Fruit fly (Drosophila melanogaster) whole organism, embryonic: ENCODE results near the gene IRSp53.

ENCODE experiments used
- Atf3 ChIP-seq: fragments of 200-800 bp; sonication (Bioruptor generic); optimal IDR thresholded peaks from 3 replicates; lab custom pipeline; 2016; ENCODE audit warnings: missing biosample characterization, missing genetic modification characterization
- B-H1 ChIP-seq: fragments of 200-800 bp; sonication (Bioruptor generic); IDR thresholded peaks from 3 replicates; pipeline ENCODE4 v1.3.6; 2022; ENCODE audit warnings: missing biosample characterization, missing genetic modification characterization
- BEAF-32 ChIP-seq: fragments of 200-800 bp; sonication (Bioruptor generic); optimal IDR thresholded peaks from 3 replicates; lab custom pipeline; 2017; ENCODE audit warnings: missing biosample characterization, missing genetic modification characterization, mild to moderate bottlenecking, moderate library complexity, missing genetic modification reagents
- CG10543 ChIP-seq: fragments of 200-800 bp; sonication (Bioruptor generic); optimal IDR thresholded peaks from 3 replicates; lab custom pipeline; 2017; ENCODE audit warnings: missing biosample characterization, mild to moderate bottlenecking, missing genetic modification characterization, moderate library complexity
- CG11456 ChIP-seq: fragments of 200-800 bp; sonication (Bioruptor generic); IDR thresholded peaks from 3 replicates; pipeline ENCODE4 v1.3.6; 2022; ENCODE audit warnings: missing biosample characterization, missing genetic modification characterization
- CG11504 ChIP-seq: fragments of 200-800 bp; sonication (Bioruptor generic); optimal IDR thresholded peaks from 3 replicates; lab custom pipeline; 2019; ENCODE audit warnings: missing biosample characterization, mild to moderate bottlenecking, missing genetic modification characterization, moderate library complexity
- CG11560 ChIP-seq: fragments of 200-800 bp; sonication (Bioruptor generic); IDR thresholded peaks from 3 replicates; pipeline ENCODE4 v1.3.6; 2022; ENCODE audit warnings: missing biosample characterization, missing genetic modification characterization
- CG12744 ChIP-seq: fragments of 200-800 bp; sonication (Bioruptor generic); optimal IDR thresholded peaks from 2 replicates; lab custom pipeline; 2016; ENCODE audit warnings: missing biosample characterization, missing genetic modification characterization
- CG13296 ChIP-seq: fragments of 200-800 bp; sonication (Bioruptor generic); optimal IDR thresholded peaks from 3 replicates; lab custom pipeline; 2018; ENCODE audit warnings: missing biosample characterization, mild to moderate bottlenecking, missing genetic modification characterization
- CG13424 ChIP-seq: fragments of 200-800 bp; sonication (Bioruptor generic); optimal IDR thresholded peaks from 2 replicates; lab custom pipeline; 2019; ENCODE audit warnings: missing biosample characterization, mild to moderate bottlenecking, missing genetic modification characterization, moderate library complexity
- CG13775 ChIP-seq: fragments of 200-800 bp; sonication (Bioruptor generic); optimal IDR thresholded peaks from 3 replicates; lab custom pipeline; 2017; ENCODE audit warnings: missing biosample characterization, mild to moderate bottlenecking, missing genetic modification characterization
- CG14965 ChIP-seq: fragments of 200-800 bp; sonication (Bioruptor generic); optimal IDR thresholded peaks from 2 replicates; lab custom pipeline; 2016; ENCODE audit warnings: missing biosample characterization, missing genetic modification characterization, borderline replicate concordance
- CG15514 ChIP-seq: fragments of 200-800 bp; sonication (Bioruptor generic); optimal IDR thresholded peaks from 3 replicates; lab custom pipeline; 2017; ENCODE audit warnings: missing biosample characterization, missing genetic modification characterization, mild to moderate bottlenecking, moderate library complexity, missing genetic modification reagents
- CG17328 ChIP-seq: fragments of 200-800 bp; sonication (Bioruptor generic); IDR thresholded peaks from 2 replicates; pipeline ENCODE4 v1.3.6; 2022; ENCODE audit warnings: missing biosample characterization, missing genetic modification characterization
- CG2678 ChIP-seq: fragments of 200-800 bp; sonication (Bioruptor generic); optimal IDR thresholded peaks from 3 replicates; lab custom pipeline; 2019; ENCODE audit warnings: missing biosample characterization, mild to moderate bottlenecking, missing genetic modification characterization, moderate library complexity
- CG3163 ChIP-seq: fragments of 200-800 bp; sonication (Bioruptor generic); optimal IDR thresholded peaks from 3 replicates; lab custom pipeline; 2016; ENCODE audit warnings: missing biosample characterization, missing genetic modification characterization
- CG3407 ChIP-seq: fragments of 200-800 bp; sonication (Bioruptor generic); optimal IDR thresholded peaks from 2 replicates; lab custom pipeline; 2018; ENCODE audit warnings: missing biosample characterization, mild to moderate bottlenecking, missing genetic modification characterization
- CG34376 ChIP-seq: fragments of 200-800 bp; sonication (Bioruptor generic); optimal IDR thresholded peaks from 2 replicates; lab custom pipeline; 2018; ENCODE audit warnings: missing biosample characterization, mild to moderate bottlenecking, missing genetic modification characterization
- CG6765 ChIP-seq: fragments of 200-800 bp; sonication (Bioruptor generic); optimal IDR thresholded peaks from 3 replicates; lab custom pipeline; 2017; ENCODE audit warnings: missing biosample characterization, mild to moderate bottlenecking, missing genetic modification characterization
- CG6854 ChIP-seq: fragments of 200-800 bp; sonication (Bioruptor generic); optimal IDR thresholded peaks from 3 replicates; lab custom pipeline; 2017; ENCODE audit warnings: missing biosample characterization, mild to moderate bottlenecking, missing genetic modification characterization
- CG7987 ChIP-seq: fragments of 200-800 bp; sonication (Bioruptor generic); optimal IDR thresholded peaks from 2 replicates; lab custom pipeline; 2018; ENCODE audit warnings: missing biosample characterization, mild to moderate bottlenecking, missing genetic modification characterization, moderate library complexity
- CG8944 ChIP-seq: fragments of 200-800 bp; sonication (Bioruptor generic); optimal IDR thresholded peaks from 3 replicates; lab custom pipeline; 2016; ENCODE audit warnings: missing biosample characterization, missing genetic modification characterization
- CG9437 ChIP-seq: fragments of 200-800 bp; sonication (Bioruptor generic); optimal IDR thresholded peaks from 2 replicates; lab custom pipeline; 2018; ENCODE audit warnings: missing biosample characterization, mild to moderate bottlenecking, missing genetic modification characterization
- CG9876 ChIP-seq: fragments of 200-800 bp; sonication (Bioruptor generic); optimal IDR thresholded peaks from 2 replicates; lab custom pipeline; 2016; ENCODE audit warnings: missing biosample characterization, missing genetic modification characterization
- CHES-1-like ChIP-seq: fragments of 200-800 bp; sonication (Bioruptor generic); optimal IDR thresholded peaks from 2 replicates; lab custom pipeline; 2016; ENCODE audit warnings: missing biosample characterization, missing genetic modification characterization
- Camta ChIP-seq: fragments of 200-800 bp; sonication (Bioruptor generic); optimal IDR thresholded peaks from 2 replicates; lab custom pipeline; 2016; ENCODE audit warnings: missing biosample characterization, missing genetic modification characterization
- CoRest ChIP-seq: fragments of 200-800 bp; sonication (Bioruptor generic); optimal IDR thresholded peaks from 3 replicates; lab custom pipeline; 2018; ENCODE audit warnings: missing biosample characterization, mild to moderate bottlenecking, missing genetic modification characterization, moderate library complexity
- Drgx ChIP-seq: fragments of 200-800 bp; sonication (Bioruptor generic); IDR thresholded peaks from 2 replicates; pipeline ENCODE4 v1.3.6; 2022; ENCODE audit warnings: missing biosample characterization, missing genetic modification characterization
- Hand ChIP-seq: fragments of 200-800 bp; sonication (Bioruptor generic); optimal IDR thresholded peaks from 2 replicates; lab custom pipeline; 2017; ENCODE audit warnings: mild to moderate bottlenecking, missing biosample characterization, missing genetic modification reagents, missing genetic modification characterization
- Hr78 ChIP-seq, 2 experiments: fragments of 200-800 bp in 1 of 2; fragments of >200 bp in 1 of 2; sonication (Bioruptor generic) in 1 of 2; optimal IDR thresholded peaks; 2 replicates each; lab custom pipeline; 2017 to 2019; ENCODE audit warnings: missing biosample characterization in 2 of 2, missing genetic modification characterization in 2 of 2, mild to moderate bottlenecking in 1 of 2, moderate library complexity in 1 of 2
- Myb ChIP-seq: fragments of 200-800 bp; sonication (Bioruptor generic); optimal IDR thresholded peaks from 2 replicates; lab custom pipeline; 2016; ENCODE audit warnings: missing biosample characterization, missing genetic modification characterization
- Nf-YA ChIP-seq: fragments of 200-800 bp; sonication (Bioruptor generic); IDR thresholded peaks from 2 replicates; pipeline ENCODE4 v1.3.6; 2022; ENCODE audit warnings: missing biosample characterization, missing genetic modification characterization
- Taf1 ChIP-seq: fragments of 200-800 bp; sonication (Bioruptor generic); IDR thresholded peaks from 2 replicates; pipeline ENCODE4 v1.3.6; 2022; ENCODE audit warnings: missing biosample characterization, missing genetic modification characterization
- YL-1 ChIP-seq: fragments of 200-800 bp; sonication (Bioruptor generic); optimal IDR thresholded peaks from 3 replicates; lab custom pipeline; 2017; ENCODE audit warnings: missing biosample characterization, mild to moderate bottlenecking, missing genetic modification characterization
- fd3F ChIP-seq: fragments of 200-800 bp; sonication (Bioruptor generic); optimal IDR thresholded peaks from 2 replicates; lab custom pipeline; 2018; ENCODE audit warnings: missing biosample characterization, mild to moderate bottlenecking, missing genetic modification characterization, moderate library complexity
- fd64A ChIP-seq: fragments of 200-800 bp; sonication (Bioruptor generic); optimal IDR thresholded peaks from 3 replicates; lab custom pipeline; 2018; ENCODE audit warnings: missing biosample characterization, mild to moderate bottlenecking, missing genetic modification characterization
- fu2 ChIP-seq: fragments of 200-800 bp; sonication (Bioruptor generic); optimal IDR thresholded peaks from 2 replicates; lab custom pipeline; 2016; ENCODE audit warnings: missing biosample characterization, missing genetic modification characterization
- gcm2 ChIP-seq: fragments of 200-800 bp; sonication (Bioruptor generic); optimal IDR thresholded peaks from 2 replicates; lab custom pipeline; 2016; ENCODE audit warnings: missing biosample characterization, missing genetic modification characterization
- gro ChIP-seq: fragments of 200-800 bp; sonication (Bioruptor generic); optimal IDR thresholded peaks from 2 replicates; lab custom pipeline; 2016; ENCODE audit warnings: missing biosample characterization, missing genetic modification characterization
- mam ChIP-seq: fragments of 200-800 bp; sonication (Bioruptor generic); optimal IDR thresholded peaks from 3 replicates; lab custom pipeline; 2016; ENCODE audit warnings: missing biosample characterization, missing genetic modification characterization
- repo ChIP-seq: fragments of 200-800 bp; sonication (Bioruptor generic); optimal IDR thresholded peaks from 2 replicates; lab custom pipeline; 2016; ENCODE audit warnings: missing biosample characterization, missing genetic modification characterization
- shn ChIP-seq: fragments of 200-800 bp; sonication (Bioruptor generic); optimal IDR thresholded peaks from 3 replicates; lab custom pipeline; 2016; ENCODE audit warnings: missing biosample characterization, missing genetic modification characterization
- slou ChIP-seq: fragments of 200-800 bp; sonication (Bioruptor generic); optimal IDR thresholded peaks from 3 replicates; lab custom pipeline; 2016; ENCODE audit warnings: missing biosample characterization, missing genetic modification characterization
- stc ChIP-seq: fragments of 200-800 bp; sonication (Bioruptor generic); IDR thresholded peaks from 2 replicates; pipeline ENCODE4 v1.3.6; 2022; ENCODE audit warnings: missing biosample characterization, missing genetic modification characterization
- vfl ChIP-seq: fragments of 200-800 bp; sonication (Bioruptor generic); optimal IDR thresholded peaks from 2 replicates; lab custom pipeline; 2016; ENCODE audit warnings: missing biosample characterization, missing genetic modification characterization
- zf30C ChIP-seq: fragments of 200-800 bp; sonication (Bioruptor generic); optimal IDR thresholded peaks from 3 replicates; lab custom pipeline; 2018; ENCODE audit warnings: missing biosample characterization, mild to moderate bottlenecking, missing genetic modification characterization
- zfh1 ChIP-seq: fragments of 200-800 bp; sonication (Bioruptor generic); IDR thresholded peaks from 3 replicates; pipeline ENCODE4 v1.3.6; 2022; ENCODE audit warnings: missing biosample characterization, missing genetic modification characterization
- zfh2 ChIP-seq: fragments of 200-800 bp; sonication (Bioruptor generic); optimal IDR thresholded peaks from 2 replicates; lab custom pipeline; 2016; ENCODE audit warnings: missing biosample characterization, missing genetic modification characterization

The IRSp53 gene

DNA sequence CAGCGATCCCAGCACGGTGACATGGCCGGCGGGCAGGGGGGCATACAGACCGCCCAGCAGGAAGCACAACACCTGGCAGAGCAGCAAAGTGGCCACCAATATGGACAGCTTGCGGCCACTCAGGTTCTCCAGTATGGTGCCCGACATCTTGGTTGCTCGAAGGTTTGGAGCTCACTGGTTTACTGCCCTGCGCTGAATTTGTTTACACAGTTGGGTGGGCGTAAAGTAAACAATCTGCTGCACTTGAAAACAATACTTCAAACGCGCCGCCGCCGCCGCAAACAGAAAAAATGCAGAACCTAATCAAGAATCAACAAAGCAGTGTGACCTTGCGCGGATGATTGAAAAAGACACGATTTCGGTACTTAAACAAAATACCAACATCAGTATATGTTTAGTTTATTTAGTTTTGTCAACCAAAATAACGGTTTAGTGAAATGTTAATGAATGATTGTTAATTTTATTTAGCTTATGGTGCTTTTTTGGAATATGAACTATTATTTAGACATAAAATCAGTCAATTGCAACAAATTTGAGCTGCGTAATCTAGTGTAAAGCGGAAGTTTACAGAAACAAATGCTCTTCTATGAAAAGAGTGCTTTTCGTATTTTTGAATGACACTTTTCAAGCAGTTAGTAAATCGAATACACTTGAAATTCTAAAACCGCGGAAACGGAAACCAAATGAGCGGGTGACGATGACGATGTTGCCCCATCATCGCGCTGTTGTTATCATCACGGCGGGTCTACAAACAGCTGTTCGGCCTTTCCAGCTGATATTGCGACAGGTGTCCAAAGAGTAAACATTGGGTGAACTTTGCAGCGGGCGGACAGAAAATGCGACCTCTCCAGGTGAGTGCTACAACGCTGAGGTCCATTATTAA is 33.7 kb downstream of the IRSp53 start, which contains the start of the genes wls and Adck5 (continued):
- peak; percentile 60 for TF ChIP-seq CoRest
- peak; percentile 71 for TF ChIP-seq Myb (GFP tag; lab: Kevin White, UChicago)
- peak; percentile 59 for TF ChIP-seq Camta
- no peak for TF ChIP-seq B-H1
- peak; percentile 3 for TF ChIP-seq vfl (GFP tag; lab: Kevin White, UChicago)
- TF ChIP-seq CG3407 (GFP tag; lab: Kevin White, UChicago), result peak; percentile 11
- peak; percentile 41 for TF ChIP-seq BEAF-32 (GFP tag; lab: Kevin White, UChicago)
- no peak for TF ChIP-seq CG14965 (GFP tag; lab: Kevin White, UChicago)
- no peak for TF ChIP-seq CG8944 (GFP tag; lab: Kevin White, UChicago)
- TF ChIP-seq CHES-1-like, result peak; percentile 54
- TF ChIP-seq CG13296 (GFP tag; lab: Kevin White, UChicago), result peak; percentile 70
- peak; percentile 56 for TF ChIP-seq CG9437 (GFP tag; lab: Kevin White, UChicago)
- peak; percentile 73 for TF ChIP-seq CG6765 (GFP tag; lab: Kevin White, UChicago)
- no peak for TF ChIP-seq Hand (GFP tag; lab: Kevin White, UChicago)
- peak; percentile 81 for TF ChIP-seq CG7987
- peak in 1 of 2 experiments; percentile 78 for TF ChIP-seq Hr78 (GFP tag; optimal IDR thresholded peaks at IDR 0.05; lab: Kevin White, UChicago)
- peak; percentile 9 for TF ChIP-seq fu2 (GFP tag; lab: Kevin White, UChicago)
- TF ChIP-seq CG12744 (GFP tag; lab: Kevin White, UChicago), result peak; percentile 59
- TF ChIP-seq Atf3, result no peak
- peak; percentile 78 for TF ChIP-seq CG15514 (GFP tag; lab: Kevin White, UChicago)
- TF ChIP-seq slou, result peak; percentile 18
- TF ChIP-seq YL-1, result peak; percentile 41
- TF ChIP-seq mam (GFP tag; lab: Kevin White, UChicago), result peak; percentile 3
- TF ChIP-seq fd3F, result peak; percentile 13
- TF ChIP-seq zfh1, result peak; percentile 40; the same call in 1 of the 3 replicates
- no peak for TF ChIP-seq CG9876 (GFP tag; lab: Kevin White, UChicago)
- TF ChIP-seq CG3163 (GFP tag; lab: Kevin White, UChicago), result no peak
- TF ChIP-seq repo, result no peak
- peak; percentile 40 for TF ChIP-seq gro
- TF ChIP-seq shn, result peak; percentile 36
- peak; percentile 43; the same call in 1 of the 3 replicates for TF ChIP-seq CG11456 (GFP tag; lab: Robert Waterston, UW)
- no peak for TF ChIP-seq zf30C (GFP tag; lab: Kevin White, UChicago)
- no peak for TF ChIP-seq Taf1
- TF ChIP-seq Drgx (GFP tag; lab: Robert Waterston, UW), result no peak; the same call in 1 of the 2 replicates
- peak; percentile 57 for TF ChIP-seq CG10543 (GFP tag; lab: Kevin White, UChicago)
- TF ChIP-seq CG6854 (GFP tag; lab: Kevin White, UChicago), result peak; percentile 65
- peak; percentile 59 for TF ChIP-seq CG34376
- TF ChIP-seq fd64A, result peak; percentile 22
- no peak for TF ChIP-seq CG2678 (tag; lab: Kevin White, UChicago)
- peak; percentile 42; the same call in 1 of the 2 replicates for TF ChIP-seq CG17328
- TF ChIP-seq stc (GFP tag; lab: Robert Waterston, UW), result peak; percentile 30; the same call in 1 of the 2 replicates
- peak; percentile 21 for TF ChIP-seq CG13424 (tag; lab: Kevin White, UChicago)
- no peak for TF ChIP-seq CG11560 (tag; lab: Robert Waterston, UW)
- peak; percentile 58 for TF ChIP-seq CG13775 (GFP tag; lab: Kevin White, UChicago)
- no peak for TF ChIP-seq CG11504 (tag; lab: Kevin White, UChicago)
- peak; percentile 3 for TF ChIP-seq gcm2 (GFP tag; lab: Kevin White, UChicago)
- TF ChIP-seq zfh2 (GFP tag; lab: Kevin White, UChicago), result peak; percentile 21
- peak; percentile 38; the same call in 1 of the 2 replicates for TF ChIP-seq Nf-YA (GFP tag; lab: Robert Waterston, UW)
